Fruit fly (Drosophila melanogaster): Measurements from ENCODE around the gene CG6664.

The CG6664 gene

dm6 chr3L:17004765-17005414 is 11.1 kb downstream of the CG6664 start (continued):
- TF ChIP-seq exex (tag; optimal IDR thresholded peaks at IDR 0.05) (peak; percentile 4), CG14014 (GFP tag; IDR thresholded peaks at IDR 0.05) (peak; percentile 29), tll (GFP tag; optimal IDR thresholded peaks at IDR 0.05) (peak in 1 of 2 experiments; percentile 3), Rfx (GFP tag; IDR thresholded peaks at IDR 0.05) (peak; percentile 69), Ptx1 (GFP tag; IDR thresholded peaks at IDR 0.05) (peak; percentile 45), pan (optimal IDR thresholded peaks at IDR 0.05) (no peak), pan (GFP tag; optimal IDR thresholded peaks at IDR 0.05 in 1 of 2, IDR thresholded peaks at IDR 0.05 in 1 of 2) (peak in 1 of 2 experiments; percentile 17), ara (GFP tag; IDR thresholded peaks at IDR 0.05) (no peak), CG34224 (GFP tag; IDR thresholded peaks at IDR 0.05; ENCODE audit: partially characterized antibody) (no peak), CG10321 (GFP tag; IDR thresholded peaks at IDR 0.05) (no peak), ci (GFP tag; IDR thresholded peaks at IDR 0.05) (0 out of 3 replicates have a peak, but pooled peaks have one; percentile 26), en (GFP tag; optimal IDR thresholded peaks at IDR 0.05) (peak; percentile 30), z (GFP tag; IDR thresholded peaks at IDR 0.05) (peak; percentile 25; the same call in 1 of the 3 replicates), CTCF (GFP tag; optimal IDR thresholded peaks at IDR 0.05) (no peak), CG6175 (GFP tag; IDR thresholded peaks at IDR 0.05) (no peak), CG9215 (GFP tag; IDR thresholded peaks at IDR 0.05) (no peak), CG4730 (GFP tag; IDR thresholded peaks at IDR 0.05) (0 out of 2 replicates have a peak, but pooled peaks have one; percentile 3), Med (GFP tag) (peak; percentile 54), Nf-YB (GFP tag; optimal IDR thresholded peaks at IDR 0.05) (no peak), CG11560 (tag; IDR thresholded peaks at IDR 0.05) (peak; percentile 6; the same call in 1 of the 3 replicates), gsb (GFP tag; IDR thresholded peaks at IDR 0.05) (0 out of 2 replicates have a peak, but pooled peaks have one; percentile 20), Fer1 (GFP tag; optimal IDR thresholded peaks at IDR 0.05) (no peak), tgo (GFP tag; IDR thresholded peaks at IDR 0.05) (peak; percentile 34; the same call in 1 of the 3 replicates), CG32532 (GFP tag; IDR thresholded peaks at IDR 0.05) (peak; percentile 54), crol (GFP tag; IDR thresholded peaks at IDR 0.05) (peak; percentile 79), Aef1 (GFP tag; IDR thresholded peaks at IDR 0.05) (peak; percentile 10; the same call in 2 of the 3 replicates), sens (GFP tag) (peak; percentile 67), Hmr (GFP tag; optimal IDR thresholded peaks at IDR 0.05) (no peak), dysf (GFP tag; IDR thresholded peaks at IDR 0.05) (peak; percentile 22; the same call in 2 of the 3 replicates), gce (GFP tag; IDR thresholded peaks at IDR 0.05) (0 out of 3 replicates have a peak, but pooled peaks have one; percentile 35), CG9932 (GFP tag; IDR thresholded peaks at IDR 0.05) (peak; percentile 64), lbe (GFP tag; optimal IDR thresholded peaks at IDR 0.05) (peak; percentile 7), esg (GFP tag; conservative IDR thresholded peaks at IDR 0.05) (0 out of 2 replicates have a peak, but pooled peaks have one; percentile 9), crc (GFP tag; optimal IDR thresholded peaks at IDR 0.05) (no peak), CG3847 (GFP tag; IDR thresholded peaks at IDR 0.05) (peak; percentile 28)

- peak; percentile 73 for TF ChIP-seq ewg (GFP tag; optimal IDR thresholded peaks at IDR 0.05)
- peak; percentile 86 for TF ChIP-seq disco-r (GFP tag; optimal IDR thresholded peaks at IDR 0.05)
- TF ChIP-seq Atf-2 (GFP tag; optimal IDR thresholded peaks at IDR 0.05) = peak; percentile 89
- peak; percentile 98 for TF ChIP-seq sens (GFP tag)
- TF ChIP-seq BEAF-32 (GFP tag; optimal IDR thresholded peaks at IDR 0.05) = no peak
- peak; percentile 79 for TF ChIP-seq CG16863 (GFP tag; optimal IDR thresholded peaks at IDR 0.05)
- peak; percentile 48; the same call in 1 of the 2 replicates for TF ChIP-seq dati (GFP tag; IDR thresholded peaks at IDR 0.05)
- peak; percentile 92 for TF ChIP-seq esg (GFP tag; conservative IDR thresholded peaks at IDR 0.05)
- TF ChIP-seq CG10462 (GFP tag; optimal IDR thresholded peaks at IDR 0.05) = peak; percentile 48
- TF ChIP-seq CG6254 (GFP tag; optimal IDR thresholded peaks at IDR 0.05) = peak; percentile 37
- no peak for TF ChIP-seq CG7745 (tag; optimal IDR thresholded peaks at IDR 0.05)
- peak; percentile 76; the same call in 2 of the 3 replicates for TF ChIP-seq CG3726 (GFP tag; IDR thresholded peaks at IDR 0.05)
- TF ChIP-seq Dp (GFP tag; optimal IDR thresholded peaks at IDR 0.05) = no peak
- peak; percentile 73 for TF ChIP-seq dm (GFP tag; optimal IDR thresholded peaks at IDR 0.05)
- peak; percentile 34 for TF ChIP-seq CG8281 (tag; optimal IDR thresholded peaks at IDR 0.05)
- no peak for TF ChIP-seq pros (GFP tag; optimal IDR thresholded peaks at IDR 0.05)
- peak; percentile 76 for TF ChIP-seq CG5180 (GFP tag; optimal IDR thresholded peaks at IDR 0.05)
- TF ChIP-seq lov (optimal IDR thresholded peaks at IDR 0.05) = no peak
- TF ChIP-seq lov (GFP tag; IDR thresholded peaks at IDR 0.05) = no peak; the same call in 2 of the 3 replicates
These were observed 11.7 kb downstream of the CG6664 start for dm6 chr3L:17004218-17004759.
